Worm (Caenorhabditis elegans) whole organism, early embryonic: ENCODE data around the gene gst-21.
A peak's percentile ranks its signal among the peaks of the same experiment; 100 is the strongest.
"Not testable (repeated sequence)": the region's sequence is repeated elsewhere in the genome, so short reads cannot be mapped to it uniquely, and the experiment has no call there.

ENCODE experiments used
- B0310.2 ChIP-seq: sonication (generic microtip); optimal IDR thresholded peaks from 2 replicates; lab custom pipeline; 2016; ENCODE audit warnings: mild to moderate bottlenecking, missing genetic modification characterization, missing compliant biosample characterization
- F13C5.2 ChIP-seq: sonication (generic microtip); optimal IDR thresholded peaks from 2 replicates; lab custom pipeline; 2017; ENCODE audit warnings: mild to moderate bottlenecking, missing genetic modification characterization, inconsistent platforms, missing compliant biosample characterization
- aly-1 ChIP-seq: sonication (generic microtip); optimal IDR thresholded peaks from 2 replicates; lab custom pipeline; 2016; ENCODE audit warnings: missing genetic modification characterization, missing compliant biosample characterization
- ama-1 ChIP-seq: fragments of 150-350 bp; optimal IDR thresholded peaks from 2 replicates; lab custom pipeline; 2014
- ceh-13 ChIP-seq: fragments of 200-800 bp; sonication (Bioruptor generic); optimal IDR thresholded peaks from 2 replicates; lab custom pipeline; 2018; ENCODE audit warnings: mild to moderate bottlenecking, missing genetic modification characterization, missing compliant biosample characterization
- ceh-36 ChIP-seq: sonication (generic microtip); optimal IDR thresholded peaks from 2 replicates; lab custom pipeline; 2016; ENCODE audit warnings: missing genetic modification characterization, inconsistent platforms, missing compliant biosample characterization
- ets-7 ChIP-seq: sonication (generic microtip); optimal IDR thresholded peaks from 2 replicates; lab custom pipeline; 2016; ENCODE audit warnings: missing genotype, missing genetic modification characterization, missing compliant biosample characterization
- flt-1 ChIP-seq: fragments of 200-800 bp; sonication (Bioruptor generic); IDR thresholded peaks from 2 replicates; pipeline ENCODE4 v1.3.6; 2022; ENCODE audit warnings: missing genetic modification characterization, missing compliant biosample characterization
- hmbx-1 ChIP-seq: sonication (generic microtip); optimal IDR thresholded peaks from 2 replicates; lab custom pipeline; 2016; ENCODE audit warnings: mild to moderate bottlenecking, missing genetic modification characterization, missing compliant biosample characterization
- hmg-4 ChIP-seq: fragments of 200-800 bp; sonication (Bioruptor generic); optimal IDR thresholded peaks from 2 replicates; lab custom pipeline; 2018; ENCODE audit warnings: mild to moderate bottlenecking, missing genetic modification characterization, missing compliant biosample characterization
- hnd-1 ChIP-seq: sonication (generic microtip); optimal IDR thresholded peaks from 2 replicates; lab custom pipeline; 2016; ENCODE audit warnings: missing genetic modification characterization, missing compliant biosample characterization
- pes-1 ChIP-seq: fragments of 200-800 bp; sonication (Bioruptor generic); IDR thresholded peaks from 2 replicates; pipeline ENCODE4 v1.3.6; 2022; ENCODE audit warnings: missing genetic modification reagents, missing genetic modification characterization, missing compliant biosample characterization
- scrt-1 ChIP-seq: fragments of 200-800 bp; sonication (Bioruptor generic); IDR thresholded peaks from 2 replicates; pipeline ENCODE4 v1.3.6; 2022; ENCODE audit warnings: missing genetic modification characterization, missing compliant biosample characterization
- sea-1 ChIP-seq: fragments of 200-800 bp; sonication (Bioruptor generic); conservative IDR thresholded peaks from 2 replicates; pipeline ENCODE4 v1.3.6; 2022; ENCODE audit warnings: missing genetic modification characterization, missing compliant biosample characterization
- tbx-11 ChIP-seq: fragments of 200-800 bp; sonication (Bioruptor generic); IDR thresholded peaks from 2 replicates; pipeline ENCODE4 v1.3.6; 2022; ENCODE audit warnings: missing genetic modification characterization, missing compliant biosample characterization
- tbx-37 ChIP-seq: fragments of 200-800 bp; sonication (Bioruptor generic); conservative IDR thresholded peaks from 2 replicates; pipeline ENCODE4 v1.3.6; 2022; ENCODE audit warnings: missing genetic modification reagents, missing genetic modification characterization, missing compliant biosample characterization
- tra-4 ChIP-seq: sonication (generic microtip); optimal IDR thresholded peaks from 2 replicates; lab custom pipeline; 2017; ENCODE audit warnings: missing genetic modification characterization, missing compliant biosample characterization

gst-21 gene

DNA sequence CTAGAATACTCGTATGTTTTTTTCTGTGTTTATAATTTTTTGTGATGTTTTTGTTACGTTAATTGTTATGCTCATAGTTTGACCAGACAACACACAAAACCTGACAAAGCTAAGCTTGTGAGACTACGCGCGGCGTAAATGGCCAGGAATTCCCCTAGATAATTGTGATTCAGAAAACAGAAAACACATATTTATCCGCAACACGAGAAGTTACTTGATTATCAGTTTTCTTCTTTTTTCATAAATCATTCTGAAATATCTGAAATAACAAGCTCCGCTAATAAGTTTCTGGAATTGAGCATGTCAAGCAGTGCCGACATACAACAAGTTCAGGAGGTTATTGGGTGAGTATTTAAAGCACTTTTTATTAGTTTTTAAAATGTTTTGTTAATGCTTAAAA, 20.9 kb downstream of the gst-21 start, which contains the start of gene srw-100:
srw-100 (plus strand) TSS at position 301 of the 400 bp plus-strand sequence.
- no peak for TF ChIP-seq aly-1 (tag; lab: Kevin White, UChicago)
- no peak for TF ChIP-seq hmg-4 (GFP tag; lab: Kevin White, UChicago)
- no peak for TF ChIP-seq scrt-1 (GFP tag; lab: Robert Waterston, UW)
- TF ChIP-seq hmbx-1 (tag; lab: Kevin White, UChicago): no peak
- no peak for TF ChIP-seq flt-1 (GFP tag; lab: Robert Waterston, UW)
- no peak for TF ChIP-seq tbx-11 (GFP tag; lab: Robert Waterston, UW)
- TF ChIP-seq hnd-1: no peak

- TF ChIP-seq tbx-11 (GFP tag; lab: Robert Waterston, UW): no peak
Measured at ce11 chrV:1708441-1708840, 23.4 kb downstream of the gst-21 start, which contains the start of gene srw-99. srw-99 (plus strand) TSS chrV:1708741.

DNA sequence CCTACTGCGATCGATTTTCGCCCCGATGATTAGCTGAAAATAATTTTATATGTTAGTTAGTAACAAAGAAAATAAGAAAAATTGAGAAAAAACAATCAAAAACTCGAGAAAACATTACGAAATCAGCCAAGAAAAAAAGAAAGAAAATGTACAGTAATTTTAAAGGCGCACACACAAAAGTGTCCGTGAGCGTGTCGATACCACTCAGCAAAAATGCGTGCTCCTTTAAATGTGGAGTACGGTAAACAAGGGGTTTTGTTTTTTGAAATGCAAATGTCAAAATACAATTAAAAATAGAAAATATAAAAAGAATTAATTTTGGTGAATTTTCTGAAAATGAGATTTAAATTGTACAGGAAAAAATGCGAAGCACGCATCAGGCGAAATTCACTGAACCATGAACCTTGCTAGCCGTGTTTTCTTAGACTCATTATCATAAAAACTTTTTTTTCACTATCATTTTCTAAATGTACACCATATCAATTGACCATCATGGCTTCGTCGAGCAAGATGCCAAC, 30.2 kb downstream of the gst-21 start, which contains the start of gene srw-90:
srw-90 (plus strand) TSS at position 468 of the 518 bp plus-strand sequence.
- TF ChIP-seq tbx-11 (GFP tag; lab: Robert Waterston, UW): no peak
- no peak for TF ChIP-seq flt-1 (GFP tag; lab: Robert Waterston, UW)
- TF ChIP-seq ets-7 (tag; lab: Kevin White, UChicago): no peak
- TF ChIP-seq hmg-4 (GFP tag; lab: Kevin White, UChicago): no peak
- no peak for TF ChIP-seq hnd-1

ce11 chrV:1699228-1699795, 32.5 kb downstream of the gst-21 start:
- TF ChIP-seq tra-4 (no peak), ets-7 (tag; lab: Kevin White, UChicago) (no peak), ceh-36 (no peak), scrt-1 (GFP tag; lab: Robert Waterston, UW) (no peak), tbx-37 (GFP tag; lab: Robert Waterston, UW) (no peak), aly-1 (tag; lab: Kevin White, UChicago) (no peak)

ce11 chrV:1698400-1698799, 33.4 kb downstream of the gst-21 start:
- TF ChIP-seq sea-1 (no peak), tra-4 (no peak), flt-1 (GFP tag; lab: Robert Waterston, UW) (no peak), scrt-1 (GFP tag; lab: Robert Waterston, UW) (0 out of 2 replicates have a peak, but pooled peaks have one; percentile 24), tbx-37 (GFP tag; lab: Robert Waterston, UW) (no peak)

DNA sequence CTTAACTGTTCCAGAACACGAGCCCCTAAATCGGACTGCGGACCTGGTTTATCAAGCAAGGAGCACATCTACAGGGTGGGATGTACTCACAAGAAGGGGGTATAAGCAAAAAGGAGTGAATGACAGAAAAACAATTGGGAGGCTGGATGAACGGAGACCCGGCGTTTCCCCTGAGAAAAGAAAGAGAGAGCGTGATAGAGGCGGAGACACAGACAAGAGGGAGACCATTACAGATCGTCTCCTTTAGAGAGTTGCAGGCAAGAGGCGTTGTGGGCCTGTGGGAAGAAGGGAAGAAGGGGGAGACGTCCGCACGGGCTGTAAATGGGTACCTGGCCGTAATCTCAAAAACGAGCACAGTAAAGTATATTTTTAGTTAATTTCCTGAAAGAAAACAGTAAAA, 37.9 kb downstream of the gst-21 start, which contains the start of gene Y46H3C.7:
Y46H3C.7 (minus strand) TSS at position 147 of the 400 bp plus-strand sequence.
- not testable (repeated sequence) for TF ChIP-seq pes-1 (GFP tag; lab: Robert Waterston, UW); ama-1 (lab: Kevin White, UChicago); ceh-13 (GFP tag; lab: Kevin White, UChicago)

DNA sequence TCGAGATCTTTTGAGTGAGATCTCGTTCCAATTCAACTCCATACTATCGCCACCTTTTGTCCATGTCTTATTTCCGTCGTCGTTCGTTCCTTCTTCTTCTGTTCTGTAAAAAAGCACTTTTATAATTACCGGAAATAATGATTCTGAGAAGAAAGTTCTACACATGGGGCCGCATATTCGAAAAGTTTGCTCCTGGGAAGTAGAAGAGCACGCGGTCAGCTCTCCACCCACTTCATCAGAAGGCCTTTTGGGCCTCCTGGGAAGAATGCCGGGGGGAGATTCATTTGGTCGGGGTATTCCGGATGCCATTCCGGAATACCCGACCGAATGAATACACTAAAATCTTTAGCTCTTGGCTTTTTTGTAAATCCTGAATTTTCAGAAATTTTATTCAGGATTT, 39.3 kb downstream of the gst-21 start, which contains the start of gene Y46H3C.5:
Y46H3C.5 (minus strand) TSS at position 2 of the 400 bp plus-strand sequence.
- TF ChIP-seq hmg-4 (GFP tag; lab: Kevin White, UChicago); ceh-13 (GFP tag; lab: Kevin White, UChicago); tbx-37 (GFP tag; lab: Robert Waterston, UW): not testable (repeated sequence)

ce11 chrV:1685328-1685727, 46.5 kb downstream of the gst-21 start, which contains the start of gene srh-5:
srh-5 (plus strand) TSS chrV:1685628.
- no peak for TF ChIP-seq hmg-4 (GFP tag; lab: Kevin White, UChicago)
- no peak for TF ChIP-seq ceh-13 (GFP tag; lab: Kevin White, UChicago)
- no peak for TF ChIP-seq hmbx-1 (tag; lab: Kevin White, UChicago)
- TF ChIP-seq ets-7 (tag; lab: Kevin White, UChicago): no peak
- no peak for TF ChIP-seq ceh-36

ce11 chrV:1682279-1682678, 49.5 kb downstream of the gst-21 start, which contains the start of gene srh-3:
srh-3 (plus strand) TSS chrV:1682579.
- TF ChIP-seq B0310.2 (tag; lab: Kevin White, UChicago): no peak
- no peak for TF ChIP-seq ama-1 (lab: Kevin White, UChicago)
- TF ChIP-seq scrt-1 (GFP tag; lab: Robert Waterston, UW): no peak
- TF ChIP-seq flt-1 (GFP tag; lab: Robert Waterston, UW): no peak
- TF ChIP-seq ceh-13 (GFP tag; lab: Kevin White, UChicago): no peak
- no peak for TF ChIP-seq ets-7 (tag; lab: Kevin White, UChicago)
- no peak for TF ChIP-seq tbx-11 (GFP tag; lab: Robert Waterston, UW)
- TF ChIP-seq ceh-36: no peak
- no peak for TF ChIP-seq sea-1
- no peak for TF ChIP-seq F13C5.2 (tag; lab: Kevin White, UChicago)
- TF ChIP-seq hmg-4 (GFP tag; lab: Kevin White, UChicago): no peak
- TF ChIP-seq pes-1 (GFP tag; lab: Robert Waterston, UW): no peak
- no peak for TF ChIP-seq tra-4
- no peak for TF ChIP-seq hmbx-1 (tag; lab: Kevin White, UChicago)
- no peak for TF ChIP-seq hnd-1
- TF ChIP-seq tbx-37 (GFP tag; lab: Robert Waterston, UW): no peak
- TF ChIP-seq aly-1 (tag; lab: Kevin White, UChicago): no peak
